Worm (Caenorhabditis elegans): ENCODE results near the gene pitr-6.
"Not testable (repeated sequence)": the region's sequence is repeated elsewhere in the genome, so short reads cannot be mapped to it uniquely, and the experiment has no call there.

Gene pitr-6

ce11 chrII:12435202-12435872, 9.8 kb upstream of the pitr-6 start:
- TF ChIP-seq lin-13 (GFP tag; optimal IDR thresholded peaks at IDR 0.05) (no peak), elt-1 (tag; optimal IDR thresholded peaks at IDR 0.05) (no peak), gmeb-1 (tag; optimal IDR thresholded peaks at IDR 0.05) (no peak), ztf-11 (tag; optimal IDR thresholded peaks at IDR 0.05) (no peak), nhr-21 (tag; optimal IDR thresholded peaks at IDR 0.05) (no peak), blmp-1 (tag; optimal IDR thresholded peaks at IDR 0.05; ENCODE audit: insufficient read depth) (no peak), unc-39 (tag; optimal IDR thresholded peaks at IDR 0.05) (no peak), lin-39 (tag; optimal IDR thresholded peaks at IDR 0.05) (no peak), aly-2 (tag; optimal IDR thresholded peaks at IDR 0.05) (no peak), elt-3 (tag; optimal IDR thresholded peaks at IDR 0.05) (no peak), sem-4 (tag; optimal IDR thresholded peaks at IDR 0.05) (no peak), dmd-4 (tag; optimal IDR thresholded peaks at IDR 0.05) (no peak), nhr-12 (tag; optimal IDR thresholded peaks at IDR 0.05) (no peak), egl-27 (tag; optimal IDR thresholded peaks at IDR 0.05) (no peak), lsy-2 (tag; optimal IDR thresholded peaks at IDR 0.05) (no peak)

DNA sequence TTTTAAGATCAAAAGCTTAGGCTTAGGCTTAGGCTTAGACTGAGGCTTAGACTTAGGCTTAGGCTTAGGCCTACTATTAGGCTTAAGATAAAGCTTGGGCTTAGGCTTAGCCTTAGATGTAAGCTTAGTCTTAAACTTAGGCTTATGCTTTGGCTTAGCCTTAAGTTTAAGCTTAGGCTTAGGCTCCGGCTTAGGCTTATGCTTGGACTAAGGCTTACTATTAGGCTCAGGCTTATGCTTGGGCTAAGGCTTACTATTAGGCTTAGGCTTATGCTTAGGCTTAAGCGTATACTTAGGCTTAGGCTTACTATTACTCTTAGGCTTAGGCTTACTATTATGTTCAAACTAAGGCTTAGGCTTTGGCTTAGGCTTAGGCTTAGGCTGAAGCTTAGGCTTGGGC, 8.4 kb upstream of the pitr-6 start:
- TF ChIP-seq lin-39 (tag; optimal IDR thresholded peaks at IDR 0.05), result no peak
- no peak for TF ChIP-seq lin-13 (GFP tag; optimal IDR thresholded peaks at IDR 0.05)

DNA sequence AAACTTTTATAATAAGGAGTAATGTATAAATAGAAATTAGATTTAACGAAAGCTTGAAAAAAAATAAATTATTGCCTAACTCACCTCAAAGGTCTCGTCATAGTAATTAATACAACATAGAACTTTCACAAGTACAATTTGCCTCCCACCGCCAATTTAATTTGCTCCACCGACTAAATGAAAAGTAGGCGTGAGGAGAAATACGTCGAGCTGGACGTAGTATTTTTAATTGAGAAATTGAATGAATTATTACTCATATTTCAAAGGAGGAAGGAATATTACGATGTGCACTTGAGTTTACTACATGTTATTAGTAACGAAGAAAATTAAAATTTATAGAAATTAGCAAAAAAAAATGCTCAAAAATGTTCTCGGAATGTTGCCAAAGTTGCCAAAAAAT, 6.7 kb upstream of the pitr-6 start, which contains the start of gene Y57A10C.9:
TSS of gene Y57A10C.9 (minus strand) at position 101 of the 400 bp plus-strand sequence.
- TF ChIP-seq nhr-12 (tag; optimal IDR thresholded peaks at IDR 0.05), result no peak
- no peak for TF ChIP-seq lin-13 (GFP tag; optimal IDR thresholded peaks at IDR 0.05)
- no peak for TF ChIP-seq nhr-11 (tag; optimal IDR thresholded peaks at IDR 0.05)
- TF ChIP-seq nhr-6 (tag; optimal IDR thresholded peaks at IDR 0.05), result no peak
- no peak for TF ChIP-seq Y55F3AM.14 (GFP tag; optimal IDR thresholded peaks at IDR 0.05)
- no peak for TF ChIP-seq elt-1 (tag; optimal IDR thresholded peaks at IDR 0.05)
- TF ChIP-seq ceh-82 (tag; optimal IDR thresholded peaks at IDR 0.05), result no peak
- no peak for TF ChIP-seq lsy-2 (tag; optimal IDR thresholded peaks at IDR 0.05)
- no peak for TF ChIP-seq nhr-77 (tag; optimal IDR thresholded peaks at IDR 0.05)
- no peak for TF ChIP-seq dmd-4 (tag; optimal IDR thresholded peaks at IDR 0.05)

DNA sequence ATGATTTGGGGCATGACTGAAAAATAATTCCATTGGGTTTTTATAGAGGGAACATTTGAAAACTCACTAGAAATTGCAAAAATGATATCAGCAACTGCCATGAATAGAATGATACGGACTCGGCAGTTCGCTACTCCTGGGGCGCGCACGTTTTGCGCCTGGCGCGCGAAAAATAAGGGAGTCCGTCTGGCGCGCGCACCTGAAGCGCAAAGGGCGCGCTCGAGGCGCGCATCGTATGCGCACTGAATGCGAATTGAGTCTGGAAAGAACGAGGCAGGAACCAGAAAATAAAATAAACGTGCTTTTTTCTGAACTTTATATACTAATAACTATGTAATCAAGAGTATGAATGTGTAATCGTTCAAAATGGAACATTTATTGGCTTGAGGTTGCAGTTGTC, 4.0 kb upstream of the pitr-6 start, which contains the start of gene Y57A10C.10:
TSS of gene Y57A10C.10 (minus strand) at position 101 of the 400 bp plus-strand sequence.
- TF ChIP-seq elt-3, lin-11, mab-5 (tag; optimal IDR thresholded peaks at IDR 0.05): not testable (repeated sequence)

DNA sequence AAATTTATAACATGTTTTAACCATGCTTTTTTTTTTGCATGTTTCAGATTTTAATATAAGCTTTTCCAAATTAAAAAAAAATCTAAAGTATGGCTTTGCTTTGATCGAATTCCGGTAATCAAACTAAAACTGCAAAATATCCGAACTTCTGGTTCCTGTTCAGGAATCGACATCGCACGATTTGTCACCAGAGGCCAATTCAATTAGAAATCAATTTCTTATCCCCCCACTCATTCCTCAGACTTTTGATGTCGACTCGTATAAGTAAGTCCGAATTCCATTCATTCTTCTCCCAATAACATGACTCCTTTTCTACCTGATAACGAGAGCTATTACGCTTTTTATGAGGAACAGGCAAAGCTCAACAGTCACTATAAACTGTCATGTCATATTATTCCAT, 3.1 kb downstream of the pitr-6 start, which contains the start of gene srh-27:
TSS of gene srh-27 (plus strand) at position 301 of the 400 bp plus-strand sequence.
- no peak for TF ChIP-seq sma-3 (GFP tag; optimal IDR thresholded peaks at IDR 0.05)

- TF ChIP-seq ama-1 (optimal IDR thresholded peaks at IDR 0.05), result no peak
These were observed 4.7 kb downstream of the pitr-6 start, which contains the start of gene sre-34 for ce11 chrII:12449849-12450248. Gene sre-34, plus strand, starts transcription at chrII:12450149.

DNA sequence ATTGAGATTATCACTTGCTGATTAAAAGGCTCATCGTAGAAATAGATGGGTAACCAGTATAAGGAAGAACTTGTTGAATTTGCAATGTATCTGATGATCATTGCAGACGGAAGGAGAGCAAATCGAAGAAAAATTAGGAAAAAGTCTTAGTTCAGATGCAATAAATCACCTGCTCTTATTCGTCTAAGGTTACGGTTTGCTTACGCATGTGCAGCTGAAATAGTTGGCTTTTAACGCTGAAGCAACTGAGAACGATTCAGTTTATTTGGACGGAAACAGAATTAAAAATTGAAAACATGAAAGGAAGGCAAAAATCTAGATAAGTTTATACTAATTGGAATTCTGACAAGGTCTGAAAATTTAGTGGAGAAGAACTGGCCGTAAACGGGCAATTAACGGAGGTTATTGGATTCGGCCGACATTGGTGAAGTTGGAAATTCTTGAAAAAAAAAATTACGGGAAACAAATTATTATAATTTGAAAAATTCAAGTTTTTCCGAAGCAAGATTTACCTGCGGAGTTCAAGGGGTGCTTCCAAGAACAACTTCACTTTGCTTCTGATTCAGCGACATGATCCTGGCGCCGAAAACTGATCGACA, 7.7 kb downstream of the pitr-6 start, which contains the start of the genes sre-35 and sre-33:
TSS of gene sre-35 (minus strand) at position 101 of the 599 bp plus-strand sequence.
TSS of gene sre-33 (plus strand) at position 549 of the 599 bp plus-strand sequence.
- TF ChIP-seq lsy-2 (tag; optimal IDR thresholded peaks at IDR 0.05) (no peak), lin-11 (tag; optimal IDR thresholded peaks at IDR 0.05) (no peak), nhr-10 (tag; optimal IDR thresholded peaks at IDR 0.05) (no peak), blmp-1 (tag; optimal IDR thresholded peaks at IDR 0.05; ENCODE audit: insufficient read depth) (no peak), sem-4 (tag; optimal IDR thresholded peaks at IDR 0.05) (no peak), alr-1 (tag; optimal IDR thresholded peaks at IDR 0.05) (no peak), gmeb-1 (tag; optimal IDR thresholded peaks at IDR 0.05) (no peak), ZK546.5 (tag; optimal IDR thresholded peaks at IDR 0.05) (no peak), lin-13 (GFP tag; optimal IDR thresholded peaks at IDR 0.05) (no peak), nhr-21 (tag; optimal IDR thresholded peaks at IDR 0.05) (no peak)

All from whole organism, L2 larva.